Worm (Caenorhabditis elegans): Measurements from ENCODE around the gene coa-3.

Gene coa-3

DNA sequence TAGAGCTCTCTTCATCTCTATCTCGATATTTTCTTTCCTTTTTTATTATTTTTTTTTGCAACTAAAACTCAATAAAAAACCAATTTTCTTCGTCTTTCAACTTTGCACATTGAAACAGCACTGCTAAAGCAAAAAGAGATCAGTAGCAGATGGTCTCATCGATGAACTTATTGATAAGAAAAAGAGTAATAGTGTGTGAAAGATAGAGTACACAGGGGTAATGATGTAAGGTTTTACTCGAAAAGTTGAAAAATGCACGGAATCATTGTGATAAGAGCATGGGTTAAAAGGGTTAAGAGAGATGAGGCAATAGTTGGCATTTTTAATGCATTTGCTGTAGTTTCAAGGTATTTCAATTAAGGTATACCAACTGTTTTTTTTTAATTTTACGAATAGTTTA is 50.3 kb downstream of the coa-3 start:
- TF ChIP-seq sma-3 (GFP tag; optimal IDR thresholded peaks at IDR 0.05), result peak; percentile 37
- TF ChIP-seq nhr-129 (tag; optimal IDR thresholded peaks at IDR 0.05), result no peak
- no peak for TF ChIP-seq nhr-6 (tag; optimal IDR thresholded peaks at IDR 0.05)
- TF ChIP-seq lsy-2 (tag; optimal IDR thresholded peaks at IDR 0.05), result no peak
- TF ChIP-seq elt-3 (tag; optimal IDR thresholded peaks at IDR 0.05), result no peak
- peak; percentile 35 for TF ChIP-seq nhr-25 (tag; optimal IDR thresholded peaks at IDR 0.05)
- peak; percentile 69 for TF ChIP-seq sma-9 (GFP tag; optimal IDR thresholded peaks at IDR 0.05)
- TF ChIP-seq sma-9 (tag; optimal IDR thresholded peaks at IDR 0.05), result no peak
- peak; percentile 75 for TF ChIP-seq fos-1 (tag; optimal IDR thresholded peaks at IDR 0.05)
- no peak for TF ChIP-seq skn-1 (tag; optimal IDR thresholded peaks at IDR 0.05)
